Worm (Caenorhabditis elegans) whole organism, L4 larva: ENCODE measurements around the gene F35H10.5.

ENCODE experiments used
- Y105C5A.15 ChIP-seq: fragments of 200-800 bp; sonication (Bioruptor generic); IDR thresholded peaks from 2 replicates; pipeline ENCODE4 v1.3.6; 2022; ENCODE audit warnings: missing genetic modification characterization, missing compliant biosample characterization
- ZK546.5 ChIP-seq, 2 experiments: sonication (generic microtip); optimal IDR thresholded peaks; 2 replicates each; lab custom pipeline; 2017; ENCODE audit warnings: missing biosample characterization in 2 of 2, missing genetic modification characterization in 2 of 2
- aha-1 ChIP-seq: fragments of 150-350 bp; peaks from one replicate; lab custom pipeline; 2014; ENCODE audit warnings: missing biosample characterization, missing genetic modification characterization
- aly-2 ChIP-seq: sonication (generic microtip); optimal IDR thresholded peaks from 2 replicates; lab custom pipeline; 2018; ENCODE audit warnings: missing biosample characterization, missing genetic modification characterization
- ceh-44 ChIP-seq: fragments of 200-800 bp; sonication (Bioruptor generic); IDR thresholded peaks from 2 replicates; pipeline ENCODE4 v1.3.6; 2022; ENCODE audit warnings: missing genetic modification reagents, missing genetic modification characterization, missing compliant biosample characterization
- ces-1 ChIP-seq: fragments of 150-350 bp; sonication (generic microtip); optimal IDR thresholded peaks from 4 replicates; lab custom pipeline; 2014; ENCODE audit warnings: missing biosample characterization, missing genetic modification reagents, missing genetic modification characterization
- daf-12 ChIP-seq: fragments of 150-350 bp; optimal IDR thresholded peaks from 2 replicates; lab custom pipeline; 2014; ENCODE audit warnings: missing biosample characterization, missing genetic modification reagents, missing genetic modification characterization
- daf-16 ChIP-seq, 3 experiments: sonication (generic microtip); optimal IDR thresholded peaks; 2 replicates each; lab custom pipeline; 2016 to 2017; ENCODE audit warnings: missing genetic modification characterization in 3 of 3, missing genetic modification reagents in 3 of 3, mild to moderate bottlenecking in 2 of 3, missing compliant biosample characterization in 2 of 3, missing biosample characterization in 1 of 3, moderate library complexity in 1 of 3
- dmd-8 ChIP-seq: fragments of 200-800 bp; sonication (Bioruptor generic); IDR thresholded peaks from 2 replicates; pipeline ENCODE4 v1.3.6; 2022; ENCODE audit warnings: missing genetic modification characterization, missing compliant biosample characterization
- duxl-1 ChIP-seq: sonication (generic microtip); optimal IDR thresholded peaks from 2 replicates; lab custom pipeline; 2016; ENCODE audit warnings: mild to moderate bottlenecking, missing genetic modification characterization, moderate library complexity, missing compliant biosample characterization; ENCODE audit not compliant: poor library complexity
- egl-43 ChIP-seq: fragments of 200-800 bp; sonication (Bioruptor generic); IDR thresholded peaks from 2 replicates; pipeline ENCODE4 v1.3.6; 2022; ENCODE audit warnings: missing genetic modification reagents, missing genetic modification characterization, missing compliant biosample characterization
- fkh-10 ChIP-seq: fragments of 150-350 bp; optimal IDR thresholded peaks from 2 replicates; lab custom pipeline; 2014; ENCODE audit warnings: missing biosample characterization, missing genetic modification reagents, missing genetic modification characterization
- hif-1 ChIP-seq, 2 experiments: sonication (generic microtip); optimal IDR thresholded peaks; 2 replicates each; lab custom pipeline; 2016 to 2017; ENCODE audit warnings: missing compliant biosample characterization in 2 of 2, missing genetic modification characterization in 2 of 2, missing genetic modification reagents in 2 of 2, missing genotype in 2 of 2, mild to moderate bottlenecking in 1 of 2
- hlh-30 ChIP-seq: sonication (generic microtip); optimal IDR thresholded peaks from 2 replicates; lab custom pipeline; 2017; ENCODE audit warnings: antibody characterized with exemption, mild to moderate bottlenecking, missing genetic modification characterization, missing compliant biosample characterization; ENCODE audit not compliant: insufficient read depth
- lin-29 ChIP-seq: fragments of 200-800 bp; sonication (Bioruptor generic); IDR thresholded peaks from 2 replicates; pipeline ENCODE4 v1.3.6; 2022; ENCODE audit warnings: missing genetic modification reagents, missing genetic modification characterization, missing compliant biosample characterization
- lin-38 ChIP-seq: fragments of 200-800 bp; sonication (Bioruptor generic); IDR thresholded peaks from 2 replicates; pipeline ENCODE4 v1.3.6; 2022; ENCODE audit warnings: missing genetic modification reagents, missing genetic modification characterization, missing compliant biosample characterization
- lir-3 ChIP-seq: sonication (generic microtip); optimal IDR thresholded peaks from 2 replicates; lab custom pipeline; 2016; ENCODE audit warnings: mild to moderate bottlenecking, missing genetic modification characterization, missing compliant biosample characterization
- madf-9 ChIP-seq: fragments of 200-800 bp; sonication (Bioruptor generic); conservative IDR thresholded peaks from 2 replicates; pipeline ENCODE4 v1.3.6; 2022; ENCODE audit warnings: missing genetic modification reagents, missing genetic modification characterization, missing compliant biosample characterization
- mdl-1 ChIP-seq, 2 experiments: fragments of 150-350 bp in 1 of 2; sonication (generic microtip) in 1 of 2; optimal IDR thresholded peaks; 2 replicates each; lab custom pipeline; 2014 to 2017; ENCODE audit warnings: missing biosample characterization in 2 of 2, missing genetic modification characterization in 2 of 2
- mdt-29 ChIP-seq: fragments of 200-800 bp; sonication (Bioruptor generic); IDR thresholded peaks from 2 replicates; pipeline ENCODE4 v1.3.6; 2022; ENCODE audit warnings: missing genetic modification reagents, missing genetic modification characterization, missing compliant biosample characterization
- nhr-11 ChIP-seq: fragments of 150-350 bp; optimal IDR thresholded peaks from 2 replicates; lab custom pipeline; 2014; ENCODE audit warnings: missing biosample characterization, missing genetic modification characterization
- nhr-48 ChIP-seq: sonication (generic microtip); optimal IDR thresholded peaks from 2 replicates; lab custom pipeline; 2016; ENCODE audit warnings: mild to moderate bottlenecking, missing genetic modification characterization, missing compliant biosample characterization
- nhr-6 ChIP-seq: fragments of 150-350 bp; optimal IDR thresholded peaks from 2 replicates; lab custom pipeline; 2014; ENCODE audit warnings: missing biosample characterization, missing genetic modification characterization
- pha-4 ChIP-seq, 2 experiments: fragments of 150-350 bp in 1 of 2; fragments of 200-800 bp in 1 of 2; sonication (Bioruptor generic) in 1 of 2; IDR thresholded peaks in 1 of 2; optimal IDR thresholded peaks in 1 of 2; 2 replicates each; pipeline versions ENCODE4 v1.3.6 to Lab custom; 2014 to 2022; ENCODE audit warnings: missing genetic modification characterization in 2 of 2, missing genetic modification reagents in 2 of 2, missing biosample characterization in 1 of 2, missing compliant biosample characterization in 1 of 2
- php-3 ChIP-seq: fragments of 200-800 bp; sonication (Bioruptor generic); IDR thresholded peaks from 2 replicates; pipeline ENCODE4 v1.3.6; 2022; ENCODE audit warnings: missing genetic modification reagents, missing genetic modification characterization, missing compliant biosample characterization
- rbr-2 ChIP-seq: sonication (generic microtip); optimal IDR thresholded peaks from 2 replicates; lab custom pipeline; 2016; ENCODE audit warnings: missing genotype, missing genetic modification characterization, missing compliant biosample characterization
- saeg-2 ChIP-seq: fragments of 200-800 bp; sonication (Bioruptor generic); IDR thresholded peaks from 2 replicates; pipeline ENCODE4 v1.3.6; 2022; ENCODE audit warnings: missing genetic modification reagents, missing genetic modification characterization, missing compliant biosample characterization
- unc-39 ChIP-seq: sonication (generic microtip); optimal IDR thresholded peaks from 2 replicates; lab custom pipeline; 2017; ENCODE audit warnings: missing biosample characterization, missing genetic modification characterization
- zfp-3 ChIP-seq: fragments of 200-800 bp; sonication (Bioruptor generic); conservative IDR thresholded peaks from 2 replicates; pipeline ENCODE4 v1.3.6; 2022; ENCODE audit warnings: missing genetic modification reagents, missing genetic modification characterization, missing compliant biosample characterization
- zip-11 ChIP-seq: fragments of 200-800 bp; sonication (Bioruptor generic); IDR thresholded peaks from 2 replicates; pipeline ENCODE4 v1.3.6; 2022; ENCODE audit warnings: missing genetic modification characterization, missing compliant biosample characterization
- zip-2 ChIP-seq: fragments of 150-350 bp; optimal IDR thresholded peaks from 2 replicates; lab custom pipeline; 2014; ENCODE audit warnings: missing biosample characterization, missing genetic modification characterization

Gene F35H10.5

ce11 chrIV:8307408-8307807, 6.8 kb downstream of the F35H10.5 start:
- TF ChIP-seq ces-1 (GFP tag; lab: Kevin White, UChicago) (no peak), zfp-3 (GFP tag; lab: Robert Waterston, UW) (0 out of 2 replicates have a peak, but pooled peaks have one; percentile 32)

ce11 chrIV:8312105-8312504, 11.5 kb downstream of the F35H10.5 start:
- TF ChIP-seq aha-1 (tag; lab: Kevin White, UChicago) (peak; percentile 79), nhr-6 (tag; lab: Kevin White, UChicago) (no peak)
- TF ChIP-seq, all 104 proteins: peak for 1

- TF ChIP-seq dmd-8 (no peak), daf-16 (GFP tag; optimal IDR thresholded peaks at IDR 0.05; lab: Kevin White, UChicago) (no peak), daf-16 (tag; optimal IDR thresholded peaks at IDR 0.05; lab: Kevin White, UChicago) (no peak), lir-3 (tag; lab: Kevin White, UChicago) (no peak), Y105C5A.15 (GFP tag; lab: Robert Waterston, UW) (no peak), daf-12 (tag; lab: Kevin White, UChicago) (no peak), unc-39 (tag; lab: Kevin White, UChicago) (no peak)
These were observed 12.3 kb downstream of the F35H10.5 start, which contains the start of gene F35H10.10 for ce11 chrIV:8312846-8313245. F35H10.10 (minus strand) TSS chrIV:8312946.

ce11 chrIV:8317800-8318199, 17.2 kb downstream of the F35H10.5 start:
- peak; percentile 59; the same call in 1 of the 2 replicates for TF ChIP-seq php-3
- TF ChIP-seq nhr-6 (tag; lab: Kevin White, UChicago) = no peak

ce11 chrIV:8318799-8319198, 18.2 kb downstream of the F35H10.5 start:
- TF ChIP-seq nhr-48 (tag; lab: Kevin White, UChicago) (no peak), nhr-6 (tag; lab: Kevin White, UChicago) (no peak)

- TF ChIP-seq rbr-2 (tag; lab: Kevin White, UChicago) (no peak), hlh-30 (tag; lab: Kevin White, UChicago) (no peak), lin-29 (GFP tag; lab: Robert Waterston, UW) (no peak), lin-38 (GFP tag; lab: Robert Waterston, UW) (no peak), zip-11 (GFP tag; lab: Robert Waterston, UW) (no peak), pha-4 (GFP tag; IDR thresholded peaks at IDR 0.05; lab: Robert Waterston, UW) (no peak), pha-4 (tag; optimal IDR thresholded peaks at IDR 0.05; lab: Kevin White, UChicago) (no peak), fkh-10 (GFP tag; lab: Kevin White, UChicago) (no peak), saeg-2 (GFP tag; lab: Robert Waterston, UW) (no peak), ZK546.5 (tag; optimal IDR thresholded peaks at IDR 0.05; lab: Kevin White, UChicago) (no peak), zip-2 (tag; lab: Kevin White, UChicago) (no peak), mdt-29 (GFP tag; lab: Robert Waterston, UW) (no peak), mdl-1 (tag; optimal IDR thresholded peaks at IDR 0.05; lab: Kevin White, UChicago) (no peak), madf-9 (no peak), nhr-11 (no peak), egl-43 (GFP tag; lab: Robert Waterston, UW) (no peak), duxl-1 (tag; lab: Kevin White, UChicago) (no peak), hif-1 (tag; optimal IDR thresholded peaks at IDR 0.05; lab: Kevin White, UChicago) (no peak), aly-2 (no peak), ceh-44 (GFP tag; lab: Robert Waterston, UW) (no peak)
These were observed 25.1 kb downstream of the F35H10.5 start, which contains the start of gene F35H10.3 for ce11 chrIV:8325667-8326066. F35H10.3 (plus strand) TSS chrIV:8325967.
